Worm (Caenorhabditis elegans): Measurements from ENCODE around the gene F35E8.7.
"Not testable (repeated sequence)": the region's sequence is repeated elsewhere in the genome, so short reads cannot be mapped to it uniquely, and the experiment has no call there.

F35E8.7 gene

ce11 chrV:15928325-15928724 lies 14.5 kb downstream of the F35E8.7 start, which contains the start of gene pzf-1:
Gene pzf-1 (minus strand): TSS chrV:15928425.
- TF ChIP-seq pag-3 (tag; optimal IDR thresholded peaks at IDR 0.05; ENCODE audit: borderline replicate concordance, insufficient read depth): no peak
- no peak for TF ChIP-seq fkh-10 (GFP tag; optimal IDR thresholded peaks at IDR 0.05)
- TF ChIP-seq unc-98 (GFP tag; IDR thresholded peaks at IDR 0.05): no peak
- TF ChIP-seq unc-130 (tag; optimal IDR thresholded peaks at IDR 0.05): no peak
- no peak for TF ChIP-seq tbx-2 (tag; optimal IDR thresholded peaks at IDR 0.05)
- no peak for TF ChIP-seq elt-2 (tag; optimal IDR thresholded peaks at IDR 0.05)

ce11 chrV:15929882-15930281 lies 16.1 kb downstream of the F35E8.7 start, which contains the start of gene srbc-77:
Gene srbc-77 (plus strand): TSS chrV:15930182.
- TF ChIP-seq elt-2 (tag; optimal IDR thresholded peaks at IDR 0.05); lin-14 (GFP tag; optimal IDR thresholded peaks at IDR 0.05); unc-86 (tag; optimal IDR thresholded peaks at IDR 0.05): not testable (repeated sequence)

ce11 chrV:15932390-15932789 lies 18.6 kb downstream of the F35E8.7 start, which contains the start of gene srw-26:
Gene srw-26 (minus strand): TSS chrV:15932490.
- TF ChIP-seq swsn-7 (tag; optimal IDR thresholded peaks at IDR 0.05) (no peak), ztf-4 (tag; optimal IDR thresholded peaks at IDR 0.05) (no peak), lsy-2 (tag; optimal IDR thresholded peaks at IDR 0.05) (no peak), tlp-1 (tag; optimal IDR thresholded peaks at IDR 0.05) (no peak), pax-3 (tag; optimal IDR thresholded peaks at IDR 0.05) (no peak), nhr-77 (tag; optimal IDR thresholded peaks at IDR 0.05) (no peak), nhr-12 (tag; optimal IDR thresholded peaks at IDR 0.05) (no peak), unc-98 (GFP tag; IDR thresholded peaks at IDR 0.05) (no peak), ztf-11 (tag; optimal IDR thresholded peaks at IDR 0.05) (no peak), dsc-1 (tag; optimal IDR thresholded peaks at IDR 0.05) (no peak), tbx-2 (tag; optimal IDR thresholded peaks at IDR 0.05) (no peak), ceh-63 (GFP tag; optimal IDR thresholded peaks at IDR 0.05) (no peak), lir-3 (tag; optimal IDR thresholded peaks at IDR 0.05; ENCODE audit: poor library complexity) (no peak), vab-15 (tag; optimal IDR thresholded peaks at IDR 0.05) (no peak), C34B4.2 (tag; optimal IDR thresholded peaks at IDR 0.05) (no peak), efl-3 (GFP tag; optimal IDR thresholded peaks at IDR 0.05) (no peak)

- no peak for TF ChIP-seq mab-9 (GFP tag; IDR thresholded peaks at IDR 0.05)
- no peak for TF ChIP-seq nhr-71 (tag; optimal IDR thresholded peaks at IDR 0.05)
- TF ChIP-seq mef-2 (tag; optimal IDR thresholded peaks at IDR 0.05): no peak
- no peak for TF ChIP-seq snpc-4 (tag; optimal IDR thresholded peaks at IDR 0.05)
- no peak for TF ChIP-seq ceh-90 (tag; optimal IDR thresholded peaks at IDR 0.05)
- no peak for TF ChIP-seq unc-30 (tag; optimal IDR thresholded peaks at IDR 0.05)
Observed at ce11 chrV:15940254-15940653, 26.4 kb downstream of the F35E8.7 start, which contains the start of gene srw-55. Gene srw-55 (minus strand): TSS chrV:15940354.

- TF ChIP-seq mdl-1 (tag; optimal IDR thresholded peaks at IDR 0.05) (no peak), fkh-10 (GFP tag; optimal IDR thresholded peaks at IDR 0.05) (no peak), snu-23 (GFP tag; optimal IDR thresholded peaks at IDR 0.05) (no peak), nhr-12 (tag; optimal IDR thresholded peaks at IDR 0.05) (no peak), C16A3.4 (tag; optimal IDR thresholded peaks at IDR 0.05) (no peak), nhr-47 (tag; optimal IDR thresholded peaks at IDR 0.05) (no peak), sup-37 (GFP tag; optimal IDR thresholded peaks at IDR 0.05) (no peak), xbp-1 (tag; optimal IDR thresholded peaks at IDR 0.05) (no peak), ets-5 (GFP tag; IDR thresholded peaks at IDR 0.05) (no peak)
Observed at ce11 chrV:15943125-15943524, 29.3 kb downstream of the F35E8.7 start, which contains the start of gene srw-53. Gene srw-53 (plus strand): TSS chrV:15943425.

All from whole organism, L1 larva.